Worm (Caenorhabditis elegans) whole organism, mixed stage, embryonic: Measurements from ENCODE around the gene F17E9.15.

Experiments
- M03D4.4 ChIP-seq: sonication (generic microtip); optimal IDR thresholded peaks from 2 replicates; lab custom pipeline; 2017; ENCODE audit warnings: mild to moderate bottlenecking, missing genetic modification characterization, missing compliant biosample characterization
- bed-3 ChIP-seq: fragments of 200-800 bp; sonication (Bioruptor generic); optimal IDR thresholded peaks from 3 replicates; lab custom pipeline; 2018; ENCODE audit warnings: mild to moderate bottlenecking, missing genetic modification characterization, moderate library complexity, missing compliant biosample characterization
- blmp-1 ChIP-seq: fragments of 150-350 bp; optimal IDR thresholded peaks from 2 replicates; lab custom pipeline; 2014; ENCODE audit warnings: missing biosample characterization, missing genetic modification characterization
- ceh-39 ChIP-seq: fragments of 150-350 bp; optimal IDR thresholded peaks from 2 replicates; lab custom pipeline; 2014; ENCODE audit warnings: missing biosample characterization, missing genetic modification characterization
- ceh-43 ChIP-seq: fragments of 200-800 bp; sonication (Bioruptor generic); optimal IDR thresholded peaks from 2 replicates; lab custom pipeline; 2018; ENCODE audit warnings: mild to moderate bottlenecking, missing genetic modification characterization, moderate library complexity, missing compliant biosample characterization
- ceh-83 ChIP-seq: fragments of 200-800 bp; sonication (Bioruptor generic); optimal IDR thresholded peaks from 2 replicates; lab custom pipeline; 2018; ENCODE audit warnings: mild to moderate bottlenecking, missing genetic modification characterization, missing compliant biosample characterization
- ces-1 ChIP-seq: fragments of 150-350 bp; optimal IDR thresholded peaks from 2 replicates; lab custom pipeline; 2014; ENCODE audit warnings: missing biosample characterization, missing genetic modification reagents, missing genetic modification characterization
- elt-3 ChIP-seq: fragments of 150-350 bp; optimal IDR thresholded peaks from 2 replicates; lab custom pipeline; 2014; ENCODE audit warnings: missing biosample characterization, missing genetic modification characterization
- flh-1 ChIP-seq: fragments of 200-800 bp; sonication (Bioruptor generic); optimal IDR thresholded peaks from 2 replicates; lab custom pipeline; 2018; ENCODE audit warnings: mild to moderate bottlenecking, missing genetic modification characterization, moderate library complexity, missing compliant biosample characterization
- ham-2 ChIP-seq: fragments of 200-800 bp; sonication (Bioruptor generic); optimal IDR thresholded peaks from 2 replicates; lab custom pipeline; 2018; ENCODE audit warnings: mild to moderate bottlenecking, missing genetic modification characterization, missing compliant biosample characterization
- hlh-1 ChIP-seq: fragments of 150-350 bp; optimal IDR thresholded peaks from 2 replicates; lab custom pipeline; 2014; ENCODE audit warnings: missing biosample characterization, missing genetic modification reagents, missing genetic modification characterization
- lin-13 ChIP-seq: fragments of 150-350 bp; optimal IDR thresholded peaks from 2 replicates; lab custom pipeline; 2014; ENCODE audit warnings: missing biosample characterization, missing genetic modification characterization
- lin-32 ChIP-seq: fragments of 200-800 bp; sonication (Bioruptor generic); optimal IDR thresholded peaks from 2 replicates; lab custom pipeline; 2018; ENCODE audit warnings: mild to moderate bottlenecking, missing genetic modification characterization, missing compliant biosample characterization
- lsy-2 ChIP-seq: fragments of 150-350 bp; optimal IDR thresholded peaks from 2 replicates; lab custom pipeline; 2014; ENCODE audit warnings: missing biosample characterization, missing genetic modification characterization
- nhr-2 ChIP-seq: fragments of 150-350 bp; optimal IDR thresholded peaks from 2 replicates; lab custom pipeline; 2014; ENCODE audit warnings: missing biosample characterization, missing genetic modification characterization
- nhr-237 ChIP-seq: fragments of 150-350 bp; optimal IDR thresholded peaks from 2 replicates; lab custom pipeline; 2014; ENCODE audit warnings: missing biosample characterization, missing genetic modification characterization
- nhr-28 ChIP-seq: fragments of 150-350 bp; optimal IDR thresholded peaks from 2 replicates; lab custom pipeline; 2014; ENCODE audit warnings: missing biosample characterization, missing genetic modification characterization
- nhr-76 ChIP-seq: sonication (generic microtip); optimal IDR thresholded peaks from 2 replicates; lab custom pipeline; 2017; ENCODE audit warnings: missing biosample characterization, missing genetic modification characterization
- pha-4 ChIP-seq: fragments of 150-350 bp; optimal IDR thresholded peaks from 2 replicates; lab custom pipeline; 2018; ENCODE audit warnings: missing biosample characterization, missing genetic modification reagents, missing genetic modification characterization
- sem-2 ChIP-seq: fragments of 200-800 bp; sonication (Bioruptor generic); optimal IDR thresholded peaks from 2 replicates; lab custom pipeline; 2018; ENCODE audit warnings: mild to moderate bottlenecking, missing genetic modification characterization, missing compliant biosample characterization
- snpc-4 ChIP-seq: fragments of 150-350 bp; optimal IDR thresholded peaks from 2 replicates; lab custom pipeline; 2014; ENCODE audit warnings: missing biosample characterization, missing genetic modification characterization
- sptf-1 ChIP-seq: sonication (generic microtip); optimal IDR thresholded peaks from 2 replicates; lab custom pipeline; 2017; ENCODE audit warnings: mild to moderate bottlenecking, missing genetic modification characterization, moderate library complexity, missing compliant biosample characterization
- tbx-8 ChIP-seq: fragments of 200-800 bp; sonication (Bioruptor generic); optimal IDR thresholded peaks from 2 replicates; lab custom pipeline; 2018; ENCODE audit warnings: mild to moderate bottlenecking, missing genetic modification characterization, moderate library complexity, missing compliant biosample characterization
- unc-120 ChIP-seq: sonication (generic microtip); optimal IDR thresholded peaks from 2 replicates; lab custom pipeline; 2017; ENCODE audit warnings: missing genetic modification characterization, missing compliant biosample characterization; ENCODE audit not compliant: poor library complexity, severe bottlenecking
- unc-39 ChIP-seq: fragments of 150-350 bp; optimal IDR thresholded peaks from 2 replicates; lab custom pipeline; 2014; ENCODE audit warnings: missing biosample characterization, missing genetic modification characterization
- unc-62 ChIP-seq: fragments of 150-350 bp; optimal IDR thresholded peaks from 2 replicates; lab custom pipeline; 2014; ENCODE audit warnings: missing biosample characterization, missing genetic modification reagents, missing genetic modification characterization
- zip-8 ChIP-seq: fragments of 150-350 bp; optimal IDR thresholded peaks from 2 replicates; lab custom pipeline; 2014; ENCODE audit warnings: missing biosample characterization, missing genetic modification characterization
- ztf-11 ChIP-seq: fragments of 150-350 bp; optimal IDR thresholded peaks from 2 replicates; lab custom pipeline; 2014; ENCODE audit warnings: missing biosample characterization, missing genetic modification characterization

The F17E9.15 gene

DNA sequence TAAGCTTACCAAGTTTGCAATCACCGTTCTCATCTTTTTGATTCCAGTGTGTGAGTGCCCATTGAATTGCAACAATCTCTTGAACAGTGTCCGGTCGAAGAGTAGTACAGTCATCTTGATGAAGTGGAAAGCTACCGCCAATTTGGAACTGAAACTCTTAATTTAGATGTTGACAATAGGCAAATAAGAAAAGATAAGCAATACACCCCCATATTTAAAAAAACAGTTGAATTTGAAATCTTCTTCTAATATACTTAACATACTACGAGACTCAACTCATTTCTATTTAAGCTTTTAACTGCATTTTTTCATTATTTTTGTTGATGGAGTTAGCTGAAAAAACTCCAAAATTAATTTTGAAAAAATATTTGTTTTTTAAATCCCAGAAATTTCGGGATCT is 35.1 kb upstream of the F17E9.15 start:
- TF ChIP-seq ztf-11 (tag; lab: Kevin White, UChicago) (no peak), nhr-2 (tag; lab: Kevin White, UChicago) (no peak), blmp-1 (tag; lab: Kevin White, UChicago) (no peak), unc-62 (GFP tag; lab: Kevin White, UChicago) (no peak), sptf-1 (tag; lab: Kevin White, UChicago) (no peak), zip-8 (tag; lab: Kevin White, UChicago) (no peak), elt-3 (no peak), lin-32 (GFP tag; lab: Kevin White, UChicago) (no peak), lsy-2 (no peak), nhr-28 (no peak), ham-2 (no peak)

DNA sequence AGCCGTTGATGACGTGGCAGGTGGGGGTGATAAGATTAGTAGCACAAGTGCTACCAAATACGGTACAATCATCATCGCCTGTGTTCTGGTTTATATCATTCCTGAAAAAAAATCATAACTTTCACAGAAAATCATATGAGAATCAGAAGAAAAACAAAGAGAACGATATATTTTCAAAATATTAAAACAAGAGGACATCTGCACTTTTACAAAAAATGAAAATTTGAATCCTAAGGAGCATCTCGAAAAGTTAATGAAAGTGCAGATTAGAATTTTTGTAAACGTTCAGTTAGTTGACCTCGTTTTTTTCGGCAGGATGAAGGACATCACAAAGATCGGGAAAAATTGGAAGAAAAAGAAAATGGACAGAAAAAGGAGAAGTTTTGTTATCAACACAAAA is 34.4 kb upstream of the F17E9.15 start, which contains the start of gene F35H10.10:
TSS of gene F35H10.10 (minus strand) at position 101 of the 400 bp plus-strand sequence.
- no peak for TF ChIP-seq flh-1 (GFP tag; lab: Kevin White, UChicago)
- no peak for TF ChIP-seq unc-62 (GFP tag; lab: Kevin White, UChicago)
- no peak for TF ChIP-seq pha-4 (tag; lab: Kevin White, UChicago)
- TF ChIP-seq hlh-1 (tag; lab: Kevin White, UChicago) = no peak
- no peak for TF ChIP-seq nhr-28
- TF ChIP-seq nhr-76 = no peak
- TF ChIP-seq lin-32 (GFP tag; lab: Kevin White, UChicago) = no peak
- no peak for TF ChIP-seq unc-39

DNA sequence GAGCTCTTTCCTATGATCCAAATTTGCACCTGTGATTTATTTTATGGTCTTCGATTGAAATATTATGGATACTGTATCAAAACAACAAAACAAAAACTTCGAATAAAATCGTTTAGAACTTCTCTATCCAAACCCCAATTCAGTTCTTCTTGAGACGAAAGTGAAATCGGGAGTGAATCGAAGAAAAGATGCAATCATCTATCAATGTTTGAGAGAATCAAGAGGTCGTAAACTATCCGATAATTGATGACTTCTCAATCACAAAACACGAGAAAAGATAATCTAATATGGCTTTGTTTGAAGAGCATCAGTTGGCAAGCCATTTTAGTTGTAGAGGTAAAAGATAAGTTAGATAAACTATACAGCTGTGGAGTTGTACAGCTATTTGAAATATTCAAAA is 29.4 kb upstream of the F17E9.15 start:
- TF ChIP-seq nhr-28 = no peak
- no peak for TF ChIP-seq ceh-83 (GFP tag; lab: Kevin White, UChicago)
- TF ChIP-seq lin-13 = no peak
- TF ChIP-seq nhr-76 = no peak
- TF ChIP-seq unc-39 = no peak
- TF ChIP-seq nhr-237 (tag; lab: Kevin White, UChicago) = no peak
- no peak for TF ChIP-seq zip-8 (tag; lab: Kevin White, UChicago)
- TF ChIP-seq ceh-43 = no peak
- no peak for TF ChIP-seq pha-4 (tag; lab: Kevin White, UChicago)
- TF ChIP-seq ztf-11 (tag; lab: Kevin White, UChicago) = no peak
- TF ChIP-seq ceh-39 (tag; lab: Kevin White, UChicago) = no peak
- TF ChIP-seq snpc-4 (tag; lab: Kevin White, UChicago) = no peak
- no peak for TF ChIP-seq ham-2
- TF ChIP-seq M03D4.4 = no peak

DNA sequence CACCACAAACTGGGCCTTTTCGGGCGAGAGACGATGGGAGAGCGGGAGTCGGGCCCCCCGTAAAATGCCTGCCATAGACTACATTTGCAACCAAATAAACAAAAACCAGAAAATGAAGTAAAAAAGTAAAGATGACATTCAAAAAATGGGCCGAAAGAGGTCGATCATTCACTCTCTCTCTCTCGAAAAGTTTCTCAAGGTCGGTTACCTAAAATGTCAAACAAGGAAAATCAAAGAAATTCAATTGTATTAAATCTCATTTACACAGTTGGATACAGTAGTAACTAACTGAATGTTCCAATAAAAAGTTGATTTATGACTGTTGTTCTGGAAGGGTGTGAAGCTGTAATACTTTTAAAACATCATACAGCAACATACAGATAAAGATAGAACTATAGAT is 28.4 kb upstream of the F17E9.15 start:
- TF ChIP-seq ztf-11 (tag; lab: Kevin White, UChicago) (no peak), M03D4.4 (no peak), nhr-76 (no peak), ces-1 (GFP tag; lab: Kevin White, UChicago) (no peak), ceh-83 (GFP tag; lab: Kevin White, UChicago) (no peak), snpc-4 (tag; lab: Kevin White, UChicago) (no peak), nhr-28 (no peak), hlh-1 (tag; lab: Kevin White, UChicago) (no peak), unc-120 (tag; lab: Kevin White, UChicago) (no peak), tbx-8 (GFP tag; lab: Kevin White, UChicago) (no peak), ham-2 (no peak), sem-2 (GFP tag; lab: Kevin White, UChicago) (no peak), lin-32 (GFP tag; lab: Kevin White, UChicago) (no peak)

DNA sequence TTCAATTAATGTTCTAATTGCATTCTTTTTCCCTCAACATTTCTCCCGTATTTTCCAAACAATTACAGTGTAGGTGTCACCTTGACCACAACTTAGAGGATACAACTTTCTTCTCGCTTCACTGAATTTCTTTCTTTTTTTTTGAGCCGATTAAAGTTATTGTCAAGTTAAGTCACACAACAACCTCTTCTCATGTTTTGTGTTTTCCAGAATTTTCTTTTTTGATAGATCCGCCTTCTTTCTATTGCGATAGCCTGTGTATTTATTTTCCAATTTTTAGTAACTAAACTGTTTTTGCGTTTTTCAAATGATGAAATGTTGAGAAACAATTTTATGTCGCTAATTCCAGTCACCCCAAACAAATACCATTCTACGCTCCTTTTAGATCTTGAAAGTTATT is 21.6 kb upstream of the F17E9.15 start, which contains the start of gene F35H10.3:
TSS of gene F35H10.3 (plus strand) at position 301 of the 400 bp plus-strand sequence.
- TF ChIP-seq pha-4 (tag; lab: Kevin White, UChicago) (no peak), sem-2 (GFP tag; lab: Kevin White, UChicago) (no peak), nhr-76 (no peak), ham-2 (no peak), ceh-39 (tag; lab: Kevin White, UChicago) (no peak), ztf-11 (tag; lab: Kevin White, UChicago) (no peak), elt-3 (no peak), zip-8 (tag; lab: Kevin White, UChicago) (no peak)
- TF ChIP-seq, all 35 proteins: peak for 0

DNA sequence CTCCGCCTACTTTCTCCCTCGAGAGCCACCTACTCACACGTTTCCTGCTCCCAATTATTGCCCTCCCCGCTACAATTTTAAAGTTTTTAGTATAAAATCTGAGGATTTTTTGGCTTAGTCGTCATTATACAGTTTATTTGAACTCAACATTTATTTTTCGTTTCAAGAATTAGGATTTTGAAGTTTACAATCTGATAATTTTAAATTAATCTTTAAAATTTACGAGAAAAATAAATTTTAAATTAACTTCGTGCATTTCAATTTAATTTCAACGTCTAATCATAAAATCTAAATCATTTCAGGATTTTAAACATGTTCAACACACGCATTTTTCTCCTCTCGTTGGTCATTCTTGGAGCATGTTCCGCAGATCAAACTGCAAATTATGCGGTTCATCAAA is 18.3 kb upstream of the F17E9.15 start, which contains the start of gene F35H10.2:
TSS of gene F35H10.2 (plus strand) at position 301 of the 400 bp plus-strand sequence.
- TF ChIP-seq snpc-4 (tag; lab: Kevin White, UChicago) = no peak
- no peak for TF ChIP-seq ces-1 (GFP tag; lab: Kevin White, UChicago)
- TF ChIP-seq nhr-76 = no peak
- no peak for TF ChIP-seq ceh-43
- no peak for TF ChIP-seq lin-32 (GFP tag; lab: Kevin White, UChicago)
- no peak for TF ChIP-seq lsy-2
- TF ChIP-seq zip-8 (tag; lab: Kevin White, UChicago) = no peak
- no peak for TF ChIP-seq elt-3
- no peak for TF ChIP-seq sem-2 (GFP tag; lab: Kevin White, UChicago)
- TF ChIP-seq ham-2 = no peak
- TF ChIP-seq bed-3 (GFP tag; lab: Kevin White, UChicago) = no peak
- no peak for TF ChIP-seq flh-1 (GFP tag; lab: Kevin White, UChicago)
